Fruit fly (Drosophila melanogaster) whole organism, embryonic: ENCODE data around the gene Tmx3.

Experiments
- CG10366 ChIP-seq: fragments of 200-800 bp; sonication (Bioruptor generic); IDR thresholded peaks from 2 replicates; pipeline ENCODE4 v1.3.6; 2022; ENCODE audit warnings: missing biosample characterization, missing genetic modification characterization
- CG10565 ChIP-seq: fragments of 200-800 bp; sonication (Bioruptor generic); optimal IDR thresholded peaks from 3 replicates; lab custom pipeline; 2016; ENCODE audit warnings: missing biosample characterization, mild to moderate bottlenecking, missing genetic modification characterization
- CG11695 ChIP-seq: fragments of 200-800 bp; sonication (Bioruptor generic); IDR thresholded peaks from 3 replicates; pipeline ENCODE4 v1.3.6; 2022; ENCODE audit warnings: missing biosample characterization, missing genetic modification characterization
- CG4617 ChIP-seq: fragments of 200-800 bp; sonication (Bioruptor generic); optimal IDR thresholded peaks from 3 replicates; lab custom pipeline; 2016; ENCODE audit warnings: missing biosample characterization, missing genetic modification characterization, borderline replicate concordance
- CG6254 ChIP-seq: fragments of 200-800 bp; sonication (Bioruptor generic); optimal IDR thresholded peaks from 3 replicates; lab custom pipeline; 2017; ENCODE audit warnings: mild to moderate bottlenecking, missing biosample characterization, missing genetic modification reagents, missing genetic modification characterization
- CG6765 ChIP-seq: fragments of 200-800 bp; sonication (Bioruptor generic); optimal IDR thresholded peaks from 3 replicates; lab custom pipeline; 2017; ENCODE audit warnings: missing biosample characterization, mild to moderate bottlenecking, missing genetic modification characterization
- D19B ChIP-seq: fragments of 200-800 bp; sonication (Bioruptor generic); optimal IDR thresholded peaks from 2 replicates; lab custom pipeline; 2017; ENCODE audit warnings: missing biosample characterization, mild to moderate bottlenecking, missing genetic modification characterization
- Fer3 ChIP-seq: fragments of 200-800 bp; sonication (Bioruptor generic); optimal IDR thresholded peaks from 2 replicates; lab custom pipeline; 2018; ENCODE audit warnings: missing biosample characterization, mild to moderate bottlenecking, missing genetic modification characterization, moderate library complexity
- Neu2 ChIP-seq: fragments of 200-800 bp; sonication (Bioruptor generic); optimal IDR thresholded peaks from 3 replicates; lab custom pipeline; 2016; ENCODE audit warnings: missing biosample characterization, missing genetic modification characterization, borderline replicate concordance
- chm ChIP-seq: fragments of 200-800 bp; sonication (Bioruptor generic); IDR thresholded peaks from 2 replicates; pipeline ENCODE4 v1.3.6; 2022; ENCODE audit warnings: missing biosample characterization, missing genetic modification characterization
- croc ChIP-seq: fragments of 200-800 bp; sonication (Bioruptor generic); conservative IDR thresholded peaks from 3 replicates; pipeline ENCODE4 v1.3.6; 2022; ENCODE audit warnings: missing biosample characterization, missing genetic modification characterization
- crol ChIP-seq: fragments of 200-800 bp; sonication (Bioruptor generic); IDR thresholded peaks from 2 replicates; pipeline ENCODE4 v1.3.6; 2022; ENCODE audit warnings: missing biosample characterization, missing genetic modification characterization
- fd3F ChIP-seq: fragments of 200-800 bp; sonication (Bioruptor generic); optimal IDR thresholded peaks from 2 replicates; lab custom pipeline; 2018; ENCODE audit warnings: missing biosample characterization, mild to moderate bottlenecking, missing genetic modification characterization, moderate library complexity
- run ChIP-seq: fragments of 200-800 bp; sonication (Bioruptor generic); optimal IDR thresholded peaks from 3 replicates; lab custom pipeline; 2018; ENCODE audit warnings: missing biosample characterization, mild to moderate bottlenecking, missing genetic modification characterization

dm6 chr3L:16241296-16241695 is 12.4 kb downstream of the Tmx3 start:
- no peak for TF ChIP-seq CG10565 (GFP tag; lab: Kevin White, UChicago)
- no peak for TF ChIP-seq CG6254
- TF ChIP-seq crol (GFP tag; lab: Robert Waterston, UW), result no peak
- no peak for TF ChIP-seq run (tag; lab: Kevin White, UChicago)
- no peak for TF ChIP-seq CG6765 (GFP tag; lab: Kevin White, UChicago)
- no peak for TF ChIP-seq CG4617 (GFP tag; lab: Kevin White, UChicago)
- no peak for TF ChIP-seq croc (GFP tag; lab: Robert Waterston, UW)
- no peak for TF ChIP-seq Neu2 (GFP tag; lab: Kevin White, UChicago)
- no peak for TF ChIP-seq fd3F (GFP tag; lab: Kevin White, UChicago)
- no peak for TF ChIP-seq chm (GFP tag; lab: Robert Waterston, UW)
- TF ChIP-seq CG10366 (GFP tag; lab: Robert Waterston, UW), result no peak
- TF ChIP-seq D19B, result no peak
- TF ChIP-seq Fer3 (tag; lab: Kevin White, UChicago), result no peak
- TF ChIP-seq CG11695 (GFP tag; lab: Robert Waterston, UW), result no peak
